Fruit fly (Drosophila melanogaster) whole organism, prepupa: Measurements from ENCODE around the gene Jon66Ci.

Source experiments
- Blimp-1 ChIP-seq: fragments of 200-800 bp; sonication (Bioruptor generic); optimal IDR thresholded peaks from 3 replicates; lab custom pipeline; 2017; ENCODE audit warnings: missing biosample characterization, missing genetic modification characterization, mild to moderate bottlenecking, moderate library complexity, missing genetic modification reagents
- CG10631 ChIP-seq: fragments of 200-800 bp; sonication (Bioruptor generic); optimal IDR thresholded peaks from 2 replicates; lab custom pipeline; 2016; ENCODE audit warnings: missing biosample characterization, missing genetic modification characterization
- CG10669 ChIP-seq: fragments of 200-800 bp; sonication (Bioruptor generic); optimal IDR thresholded peaks from 3 replicates; lab custom pipeline; 2018; ENCODE audit warnings: missing biosample characterization, mild to moderate bottlenecking, missing genetic modification characterization, moderate library complexity
- CG11294 ChIP-seq: fragments of 200-800 bp; sonication (Bioruptor generic); IDR thresholded peaks from 2 replicates; pipeline ENCODE4 v1.3.6; 2022; ENCODE audit warnings: missing biosample characterization, missing genetic modification characterization
- CG15336 ChIP-seq: fragments of 200-800 bp; sonication (Bioruptor generic); IDR thresholded peaks from 2 replicates; pipeline ENCODE4 v1.3.6; 2022; ENCODE audit warnings: missing biosample characterization, missing genetic modification characterization
- CG1621 ChIP-seq: fragments of 200-800 bp; sonication (Bioruptor generic); optimal IDR thresholded peaks from 3 replicates; lab custom pipeline; 2018; ENCODE audit warnings: missing biosample characterization, mild to moderate bottlenecking, missing genetic modification characterization
- CG3032 ChIP-seq: fragments of 200-800 bp; optimal IDR thresholded peaks from 2 replicates; lab custom pipeline; 2019; ENCODE audit warnings: missing biosample characterization, mild to moderate bottlenecking, missing genetic modification characterization, moderate library complexity
- CG31627 ChIP-seq: fragments of 200-800 bp; sonication (Bioruptor generic); optimal IDR thresholded peaks from 3 replicates; lab custom pipeline; 2016; ENCODE audit warnings: missing biosample characterization, missing genetic modification characterization
- CG32006 ChIP-seq: fragments of 200-800 bp; sonication (Bioruptor generic); optimal IDR thresholded peaks from 3 replicates; lab custom pipeline; 2017; ENCODE audit warnings: missing biosample characterization, mild to moderate bottlenecking, missing genetic modification characterization
- CG34406 ChIP-seq: fragments of 200-800 bp; sonication (Bioruptor generic); optimal IDR thresholded peaks from 3 replicates; lab custom pipeline; 2016; ENCODE audit warnings: missing biosample characterization, missing genetic modification characterization
- CG6163 ChIP-seq: fragments of 200-800 bp; sonication (Bioruptor generic); IDR thresholded peaks from 3 replicates; pipeline ENCODE4 v1.3.6; 2022; ENCODE audit warnings: missing biosample characterization, missing genetic modification characterization
- CG6808 ChIP-seq: fragments of 200-800 bp; sonication (Bioruptor generic); optimal IDR thresholded peaks from 3 replicates; lab custom pipeline; 2017; ENCODE audit warnings: missing biosample characterization, missing genetic modification characterization, mild to moderate bottlenecking, moderate library complexity, missing genetic modification reagents
- CG7368 ChIP-seq: fragments of 200-800 bp; sonication (Bioruptor generic); optimal IDR thresholded peaks from 3 replicates; lab custom pipeline; 2016; ENCODE audit warnings: missing biosample characterization, missing genetic modification characterization
- Eip75B ChIP-seq: fragments of 200-800 bp; sonication (Bioruptor generic); optimal IDR thresholded peaks from 3 replicates; lab custom pipeline; 2016; ENCODE audit warnings: missing biosample characterization, missing genetic modification characterization
- Eip78C ChIP-seq: fragments of 200-800 bp; sonication (Bioruptor generic); peaks from one replicate; lab custom pipeline; 2016; ENCODE audit warnings: missing biosample characterization, missing genetic modification characterization
- Eip93F ChIP-seq: fragments of 200-800 bp; sonication (Bioruptor generic); optimal IDR thresholded peaks from 2 replicates; lab custom pipeline; 2016; ENCODE audit warnings: missing biosample characterization, mild to moderate bottlenecking, missing genetic modification characterization
- Ets21C ChIP-seq: fragments of 200-800 bp; sonication (Bioruptor generic); optimal IDR thresholded peaks from 3 replicates; lab custom pipeline; 2016; ENCODE audit warnings: missing biosample characterization, missing genetic modification characterization
- Ets96B ChIP-seq: fragments of 200-800 bp; optimal IDR thresholded peaks from 2 replicates; lab custom pipeline; 2019; ENCODE audit warnings: missing biosample characterization, mild to moderate bottlenecking, missing genetic modification characterization, moderate library complexity
- Gug ChIP-seq: fragments of 200-800 bp; sonication (Bioruptor generic); IDR thresholded peaks from 2 replicates; pipeline ENCODE4 v1.3.6; 2022; ENCODE audit warnings: missing biosample characterization, missing genetic modification characterization
- Hr39 ChIP-seq: fragments of 200-800 bp; sonication (Bioruptor generic); optimal IDR thresholded peaks from 2 replicates; lab custom pipeline; 2016; ENCODE audit warnings: missing biosample characterization, missing genetic modification characterization
- Hr4 ChIP-seq: fragments of 200-800 bp; sonication (Bioruptor generic); optimal IDR thresholded peaks from 3 replicates; lab custom pipeline; 2016; ENCODE audit warnings: missing biosample characterization, missing genetic modification characterization
- Lpt ChIP-seq: fragments of 200-800 bp; sonication (Bioruptor generic); optimal IDR thresholded peaks from 3 replicates; lab custom pipeline; 2016; ENCODE audit warnings: missing biosample characterization, missing genetic modification characterization
- Met ChIP-seq: fragments of 200-800 bp; sonication (Bioruptor generic); optimal IDR thresholded peaks from 3 replicates; lab custom pipeline; 2016; ENCODE audit warnings: missing biosample characterization, missing genetic modification characterization
- OdsH ChIP-seq: fragments of 200-800 bp; sonication (Bioruptor generic); optimal IDR thresholded peaks from 3 replicates; lab custom pipeline; 2016; ENCODE audit warnings: missing biosample characterization, missing genetic modification characterization
- Smox ChIP-seq: fragments of 200-800 bp; sonication (Bioruptor generic); optimal IDR thresholded peaks from 3 replicates; lab custom pipeline; 2016; ENCODE audit warnings: missing biosample characterization, missing genetic modification characterization
- Sox102F ChIP-seq: fragments of 200-800 bp; sonication (Bioruptor generic); optimal IDR thresholded peaks from 2 replicates; lab custom pipeline; 2016; ENCODE audit warnings: missing biosample characterization, mild to moderate bottlenecking, missing genetic modification characterization
- Sox14 ChIP-seq: fragments of 200-800 bp; sonication (Bioruptor generic); optimal IDR thresholded peaks from 3 replicates; lab custom pipeline; 2016; ENCODE audit warnings: missing biosample characterization, missing genetic modification characterization
- Sox15 ChIP-seq: fragments of 200-800 bp; sonication (Bioruptor generic); optimal IDR thresholded peaks from 3 replicates; lab custom pipeline; 2016; ENCODE audit warnings: missing biosample characterization, missing genetic modification characterization
- achi ChIP-seq: fragments of 200-800 bp; sonication (Bioruptor generic); optimal IDR thresholded peaks from 3 replicates; lab custom pipeline; 2016; ENCODE audit warnings: missing biosample characterization, missing genetic modification characterization
- acj6 ChIP-seq: fragments of 200-800 bp; sonication (Bioruptor generic); optimal IDR thresholded peaks from 3 replicates; lab custom pipeline; 2016; ENCODE audit warnings: missing biosample characterization, missing genetic modification characterization
- cyc ChIP-seq: fragments of 200-800 bp; sonication (Bioruptor generic); optimal IDR thresholded peaks from 3 replicates; lab custom pipeline; 2016; ENCODE audit warnings: missing biosample characterization, missing genetic modification characterization
- dac ChIP-seq: fragments of 200-800 bp; sonication (Bioruptor generic); optimal IDR thresholded peaks from 2 replicates; lab custom pipeline; 2017; ENCODE audit warnings: missing biosample characterization, mild to moderate bottlenecking, missing genetic modification characterization
- dsx ChIP-seq: fragments of 200-800 bp; optimal IDR thresholded peaks from 3 replicates; lab custom pipeline; 2019; ENCODE audit warnings: missing biosample characterization, mild to moderate bottlenecking, missing genetic modification characterization, moderate library complexity; ENCODE audit not compliant: poor library complexity, severe bottlenecking
- esn ChIP-seq: fragments of 200-800 bp; sonication (Bioruptor generic); optimal IDR thresholded peaks from 2 replicates; lab custom pipeline; 2016; ENCODE audit warnings: missing biosample characterization, mild to moderate bottlenecking, missing genetic modification characterization, moderate library complexity
- fd59A ChIP-seq: fragments of 200-800 bp; sonication (Bioruptor generic); optimal IDR thresholded peaks from 2 replicates; lab custom pipeline; 2017; ENCODE audit warnings: missing biosample characterization, mild to moderate bottlenecking, missing genetic modification characterization, missing genetic modification reagents
- fkh ChIP-seq: fragments of 200-800 bp; sonication (Bioruptor generic); optimal IDR thresholded peaks from 3 replicates; lab custom pipeline; 2017; ENCODE audit warnings: missing biosample characterization, mild to moderate bottlenecking, missing genetic modification characterization, moderate library complexity
- net ChIP-seq: fragments of 200-800 bp; sonication (Bioruptor generic); optimal IDR thresholded peaks from 3 replicates; lab custom pipeline; 2016; ENCODE audit warnings: missing biosample characterization, missing genetic modification characterization
- spab ChIP-seq: fragments of 200-800 bp; sonication (Bioruptor generic); optimal IDR thresholded peaks from 2 replicates; lab custom pipeline; 2017; ENCODE audit warnings: missing biosample characterization, mild to moderate bottlenecking, missing genetic modification characterization, missing genetic modification reagents
- svp ChIP-seq: fragments of 200-800 bp; sonication (Bioruptor generic); peaks from one replicate; lab custom pipeline; 2016; ENCODE audit warnings: missing biosample characterization, missing genetic modification characterization

The Jon66Ci gene

DNA sequence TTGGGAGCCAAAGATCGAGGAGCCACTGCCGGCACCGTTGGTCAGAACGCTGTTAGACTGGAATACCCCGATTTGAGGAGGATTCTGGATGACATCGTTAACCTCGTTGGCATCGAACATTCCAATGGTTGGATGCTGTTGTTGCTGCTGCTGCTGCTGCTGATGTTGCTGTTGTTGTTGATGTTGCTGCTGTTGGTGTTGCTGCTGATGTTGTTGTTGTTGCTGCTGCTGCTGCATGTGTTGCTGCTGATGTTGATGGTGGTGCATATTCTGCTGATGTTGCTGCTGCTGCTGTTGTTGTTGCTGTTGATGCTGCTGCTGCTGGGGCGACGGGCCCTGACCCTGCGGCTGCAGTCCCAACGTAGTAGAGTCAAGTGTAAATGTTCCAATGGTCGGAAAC lies 46.2 kb downstream of the Jon66Ci start:
- TF ChIP-seq dsx (GFP tag; lab: Kevin White, UChicago) (no peak), Ets96B (tag; lab: Kevin White, UChicago) (no peak)

DNA sequence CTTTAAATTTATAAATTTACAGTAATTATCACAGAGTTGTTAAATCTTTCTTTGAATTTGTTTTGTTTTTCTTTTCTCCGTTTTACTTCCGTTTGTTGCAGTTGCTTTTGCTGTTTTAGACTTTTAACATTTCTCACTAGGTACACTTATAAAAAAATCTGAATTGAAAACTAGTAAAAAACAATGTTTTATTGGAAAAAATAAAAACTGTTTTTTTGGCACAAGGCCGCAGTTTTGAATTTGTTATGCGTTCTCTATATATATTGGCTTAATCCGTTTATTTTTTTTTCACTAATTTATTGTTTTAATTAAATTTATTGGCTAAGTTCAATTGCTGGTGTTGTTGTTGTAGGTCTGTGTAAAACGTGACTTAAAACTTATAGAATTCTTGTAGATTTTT lies 48.7 kb downstream of the Jon66Ci start:
- TF ChIP-seq Ets21C: no peak
- no peak for TF ChIP-seq Eip75B (GFP tag; lab: Kevin White, UChicago)
- no peak for TF ChIP-seq CG1621
- TF ChIP-seq CG6808 (GFP tag; lab: Kevin White, UChicago): no peak
- TF ChIP-seq CG10669 (GFP tag; lab: Kevin White, UChicago): no peak
- no peak for TF ChIP-seq CG34406 (GFP tag; lab: Kevin White, UChicago)
- TF ChIP-seq esn (GFP tag; lab: Kevin White, UChicago): no peak
- peak; percentile 3 for TF ChIP-seq CG3032 (tag; lab: Kevin White, UChicago)
- no peak for TF ChIP-seq Sox15 (GFP tag; lab: Kevin White, UChicago)
- no peak for TF ChIP-seq CG31627 (GFP tag; lab: Kevin White, UChicago)
- no peak for TF ChIP-seq Ets96B (tag; lab: Kevin White, UChicago)
- no peak for TF ChIP-seq svp (GFP tag; lab: Kevin White, UChicago)
- TF ChIP-seq spab (GFP tag; lab: Kevin White, UChicago): no peak
- TF ChIP-seq CG32006: no peak
- no peak for TF ChIP-seq fd59A (GFP tag; lab: Kevin White, UChicago)
- TF ChIP-seq achi (GFP tag; lab: Kevin White, UChicago): no peak
- TF ChIP-seq Eip93F (GFP tag; lab: Kevin White, UChicago): no peak
- no peak for TF ChIP-seq Gug (GFP tag; lab: Robert Waterston, UW)
- TF ChIP-seq OdsH: no peak
- no peak for TF ChIP-seq CG6163 (GFP tag; lab: Robert Waterston, UW)
- no peak for TF ChIP-seq dsx (GFP tag; lab: Kevin White, UChicago)
- TF ChIP-seq cyc (GFP tag; lab: Kevin White, UChicago): no peak
- TF ChIP-seq acj6: no peak
- TF ChIP-seq Sox14 (GFP tag; lab: Kevin White, UChicago): no peak
- peak; percentile 56 for TF ChIP-seq CG15336 (GFP tag; lab: Robert Waterston, UW)
- no peak for TF ChIP-seq Met (GFP tag; lab: Kevin White, UChicago)
- TF ChIP-seq net (GFP tag; lab: Kevin White, UChicago): no peak
- TF ChIP-seq Lpt (GFP tag; lab: Kevin White, UChicago): no peak
- TF ChIP-seq Smox (GFP tag; lab: Kevin White, UChicago): no peak
- TF ChIP-seq dac (GFP tag; lab: Kevin White, UChicago): no peak
- no peak for TF ChIP-seq Sox102F
- TF ChIP-seq CG7368 (GFP tag; lab: Kevin White, UChicago): no peak
- TF ChIP-seq CG10631 (GFP tag; lab: Kevin White, UChicago): peak; percentile 20
- no peak for TF ChIP-seq fkh (GFP tag; lab: Kevin White, UChicago)
- no peak for TF ChIP-seq Blimp-1 (GFP tag; lab: Kevin White, UChicago)
- TF ChIP-seq Hr4 (GFP tag; lab: Kevin White, UChicago): peak; percentile 56
- TF ChIP-seq Eip78C (GFP tag; lab: Kevin White, UChicago): peak; percentile 65
- TF ChIP-seq Hr39 (GFP tag; lab: Kevin White, UChicago): no peak
- no peak for TF ChIP-seq CG11294 (GFP tag; lab: Robert Waterston, UW)
